Worm (Caenorhabditis elegans) whole organism, L4 larva: ENCODE results near the gene nas-33.

Experiments
- aha-1 ChIP-seq: fragments of 150-350 bp; peaks from one replicate; lab custom pipeline; 2014; ENCODE audit warnings: missing biosample characterization, missing genetic modification characterization
- duxl-1 ChIP-seq: sonication (generic microtip); optimal IDR thresholded peaks from 2 replicates; lab custom pipeline; 2016; ENCODE audit warnings: mild to moderate bottlenecking, missing genetic modification characterization, moderate library complexity, missing compliant biosample characterization; ENCODE audit not compliant: poor library complexity
- zfp-2 ChIP-seq: sonication (generic microtip); optimal IDR thresholded peaks from 2 replicates; lab custom pipeline; 2016; ENCODE audit warnings: mild to moderate bottlenecking, missing genetic modification characterization, missing compliant biosample characterization

DNA sequence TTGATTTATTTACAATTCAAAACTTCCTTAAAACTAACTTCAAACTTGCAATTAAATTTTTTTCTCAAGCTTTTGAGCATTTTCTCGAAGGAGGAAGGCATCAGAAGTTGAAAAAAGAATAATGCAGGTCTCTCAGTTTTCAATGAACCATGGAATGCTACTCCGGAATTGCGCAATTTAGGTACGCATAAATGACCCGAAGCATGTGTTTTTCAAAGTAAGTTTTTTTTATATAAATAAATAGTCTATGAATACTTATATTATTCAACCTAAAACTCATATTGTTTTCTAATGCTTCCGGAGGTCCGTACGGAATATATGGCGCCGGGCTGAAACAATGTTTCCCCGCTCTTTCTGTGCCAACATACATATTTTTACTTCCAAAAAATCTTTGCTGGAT is 21.4 kb downstream of the nas-33 start, which contains the start of gene K10C2.2:
- no peak for TF ChIP-seq aha-1 (tag; lab: Kevin White, UChicago)
- no peak for TF ChIP-seq zfp-2
- no peak for TF ChIP-seq duxl-1 (tag; lab: Kevin White, UChicago)
